Worm (Caenorhabditis elegans) whole organism, L1 larva: ENCODE data around the gene pho-1.

Source experiments
- elt-3 ChIP-seq, 6 experiments: fragments of 150-350 bp in 1 of 6; sonication (generic microtip); optimal IDR thresholded peaks; 2 replicates each; lab custom pipeline; 2017 to 2018; ENCODE audit warnings: missing biosample characterization in 6 of 6, missing genetic modification characterization in 6 of 6, inconsistent platforms in 1 of 6
- hpl-2 ChIP-seq: fragments of 150-350 bp; optimal IDR thresholded peaks from 2 replicates; lab custom pipeline; 2014; ENCODE audit warnings: missing biosample characterization, missing genetic modification reagents, missing genetic modification characterization
- nhr-12 ChIP-seq: sonication (generic microtip); optimal IDR thresholded peaks from 2 replicates; lab custom pipeline; 2017; ENCODE audit warnings: missing biosample characterization, missing genetic modification characterization
- nhr-237 ChIP-seq: fragments of 150-350 bp; optimal IDR thresholded peaks from 2 replicates; lab custom pipeline; 2014; ENCODE audit warnings: missing biosample characterization, missing genetic modification characterization
- nhr-28 ChIP-seq: fragments of 150-350 bp; optimal IDR thresholded peaks from 2 replicates; lab custom pipeline; 2014; ENCODE audit warnings: missing biosample characterization, missing genetic modification characterization
- nhr-76 ChIP-seq: sonication (generic microtip); optimal IDR thresholded peaks from 2 replicates; lab custom pipeline; 2017; ENCODE audit warnings: missing biosample characterization, missing genetic modification characterization
- unc-98 ChIP-seq: fragments of 200-800 bp; sonication (Bioruptor generic); IDR thresholded peaks from 2 replicates; pipeline ENCODE4 v1.3.6; 2022; ENCODE audit warnings: missing genetic modification characterization, missing compliant biosample characterization
- ztf-11 ChIP-seq, 2 experiments: sonication (generic microtip); optimal IDR thresholded peaks; 2 replicates each; lab custom pipeline; 2016 to 2017; ENCODE audit warnings: missing genetic modification characterization in 2 of 2, missing biosample characterization in 1 of 2, missing compliant biosample characterization in 1 of 2

DNA sequence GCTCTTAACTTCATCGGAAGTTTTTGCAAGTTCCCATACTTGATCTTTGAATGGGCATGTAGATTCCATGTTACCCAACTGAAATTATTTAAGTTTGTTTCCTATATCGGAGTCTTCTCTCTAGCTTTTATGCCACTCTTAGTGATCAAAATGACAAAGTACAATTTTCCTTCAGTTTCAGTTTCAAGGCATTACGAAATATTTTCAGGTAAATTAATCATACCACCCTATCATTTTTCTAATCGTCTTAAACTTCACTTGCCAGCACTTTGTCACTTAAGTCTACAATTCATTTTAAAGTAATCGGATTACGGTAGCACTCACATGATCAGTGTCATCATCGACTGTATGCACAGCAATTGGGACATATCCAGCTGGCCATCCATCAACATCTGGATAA is 918 bp downstream of the pho-1 start:
- TF ChIP-seq ztf-11 (tag; optimal IDR thresholded peaks at IDR 0.05; lab: Kevin White, UChicago) = no peak
- TF ChIP-seq nhr-76 (tag; lab: Kevin White, UChicago) = no peak
- TF ChIP-seq unc-98 (GFP tag; lab: Robert Waterston, UW) = no peak
- no peak for TF ChIP-seq nhr-12 (tag; lab: Kevin White, UChicago)
- TF ChIP-seq hpl-2 = no peak
- TF ChIP-seq elt-3 (tag; optimal IDR thresholded peaks at IDR 0.05; lab: Kevin White, UChicago) = no peak
- TF ChIP-seq nhr-237 (tag; lab: Kevin White, UChicago) = no peak
- no peak for TF ChIP-seq nhr-28 (tag; lab: Kevin White, UChicago)
